Worm (Caenorhabditis elegans) whole organism, late embryonic: Measurements from ENCODE around the gene K07F5.8.

Source experiments
- C38D4.7 ChIP-seq: fragments of 200-800 bp; sonication (Bioruptor generic); optimal IDR thresholded peaks from 2 replicates; lab custom pipeline; 2018; ENCODE audit warnings: mild to moderate bottlenecking, missing genetic modification characterization, moderate library complexity, missing compliant biosample characterization
- K09A11.1 ChIP-seq: sonication (generic microtip); optimal IDR thresholded peaks from 2 replicates; lab custom pipeline; 2017; ENCODE audit warnings: antibody characterized with exemption, mild to moderate bottlenecking, missing genetic modification characterization, missing compliant biosample characterization; ENCODE audit not compliant: insufficient read depth
- T23F11.4 ChIP-seq: fragments of 200-800 bp; sonication (Bioruptor generic); optimal IDR thresholded peaks from 2 replicates; lab custom pipeline; 2018; ENCODE audit warnings: mild to moderate bottlenecking, missing genetic modification characterization, missing compliant biosample characterization
- Y22D7AL.16 ChIP-seq: sonication (generic microtip); optimal IDR thresholded peaks from 2 replicates; lab custom pipeline; 2016; ENCODE audit warnings: missing genetic modification characterization, missing compliant biosample characterization
- ahr-1 ChIP-seq: sonication (generic microtip); optimal IDR thresholded peaks from 2 replicates; lab custom pipeline; 2016; ENCODE audit warnings: missing genetic modification characterization, missing compliant biosample characterization
- ama-1 ChIP-seq: fragments of 150-350 bp; optimal IDR thresholded peaks from 2 replicates; lab custom pipeline; 2014
- ceh-24 ChIP-seq: sonication (generic microtip); optimal IDR thresholded peaks from 2 replicates; lab custom pipeline; 2016; ENCODE audit warnings: mild to moderate bottlenecking, missing genetic modification characterization, missing compliant biosample characterization
- ceh-30 ChIP-seq: fragments of 150-350 bp; optimal IDR thresholded peaks from 2 replicates; lab custom pipeline; 2014; ENCODE audit warnings: missing biosample characterization, missing genetic modification characterization
- ceh-34 ChIP-seq: sonication (generic microtip); optimal IDR thresholded peaks from 2 replicates; lab custom pipeline; 2016; ENCODE audit warnings: mild to moderate bottlenecking, missing genetic modification characterization, missing compliant biosample characterization
- ceh-48 ChIP-seq: sonication (generic microtip); optimal IDR thresholded peaks from 2 replicates; lab custom pipeline; 2016; ENCODE audit warnings: missing genetic modification characterization, inconsistent platforms, missing compliant biosample characterization
- ceh-9 ChIP-seq: sonication (generic microtip); optimal IDR thresholded peaks from 2 replicates; lab custom pipeline; 2016; ENCODE audit warnings: mild to moderate bottlenecking, missing genetic modification characterization, inconsistent platforms, missing compliant biosample characterization
- che-1 ChIP-seq: sonication (generic microtip); optimal IDR thresholded peaks from 2 replicates; lab custom pipeline; 2016; ENCODE audit warnings: mild to moderate bottlenecking, missing genetic modification characterization, missing compliant biosample characterization
- dve-1 ChIP-seq: sonication (generic microtip); optimal IDR thresholded peaks from 2 replicates; lab custom pipeline; 2017; ENCODE audit warnings: antibody characterized with exemption, mild to moderate bottlenecking, missing genetic modification characterization, missing compliant biosample characterization
- elt-4 ChIP-seq: sonication (generic microtip); optimal IDR thresholded peaks from 2 replicates; lab custom pipeline; 2016; ENCODE audit warnings: missing genetic modification characterization, missing compliant biosample characterization
- fkh-10 ChIP-seq: fragments of 150-350 bp; optimal IDR thresholded peaks from 2 replicates; lab custom pipeline; 2014; ENCODE audit warnings: missing biosample characterization, missing genetic modification reagents, missing genetic modification characterization
- hlh-13 ChIP-seq: fragments of 200-800 bp; sonication (Bioruptor generic); optimal IDR thresholded peaks from 2 replicates; lab custom pipeline; 2018; ENCODE audit warnings: mild to moderate bottlenecking, missing genetic modification characterization, missing compliant biosample characterization
- hlh-30 ChIP-seq: sonication (generic microtip); optimal IDR thresholded peaks from 2 replicates; lab custom pipeline; 2017; ENCODE audit warnings: antibody characterized with exemption, missing genetic modification characterization, missing compliant biosample characterization; ENCODE audit not compliant: insufficient read depth
- hlh-6 ChIP-seq: sonication (generic microtip); optimal IDR thresholded peaks from 2 replicates; lab custom pipeline; 2016; ENCODE audit warnings: missing genotype, missing genetic modification characterization, missing compliant biosample characterization
- hlh-8 ChIP-seq: sonication (generic microtip); optimal IDR thresholded peaks from 2 replicates; lab custom pipeline; 2016; ENCODE audit warnings: missing genotype, missing genetic modification characterization, missing compliant biosample characterization
- lin-11 ChIP-seq: fragments of 200-800 bp; sonication (Bioruptor generic); optimal IDR thresholded peaks from 2 replicates; lab custom pipeline; 2018; ENCODE audit warnings: mild to moderate bottlenecking, missing genetic modification characterization, missing compliant biosample characterization
- mec-3 ChIP-seq: sonication (generic microtip); optimal IDR thresholded peaks from 2 replicates; lab custom pipeline; 2016; ENCODE audit warnings: borderline replicate concordance, missing genetic modification characterization, missing compliant biosample characterization
- nhr-11 ChIP-seq: fragments of 150-350 bp; optimal IDR thresholded peaks from 2 replicates; lab custom pipeline; 2014; ENCODE audit warnings: missing biosample characterization, missing genetic modification characterization
- pag-3 ChIP-seq: sonication (generic microtip); optimal IDR thresholded peaks from 2 replicates; lab custom pipeline; 2016; ENCODE audit warnings: missing compliant biosample characterization, missing genetic modification characterization, borderline replicate concordance
- pat-9 ChIP-seq: fragments of 200-800 bp; sonication (Bioruptor generic); optimal IDR thresholded peaks from 2 replicates; lab custom pipeline; 2018; ENCODE audit warnings: mild to moderate bottlenecking, missing genetic modification characterization, moderate library complexity, missing compliant biosample characterization
- pha-2 ChIP-seq: sonication (generic microtip); optimal IDR thresholded peaks from 2 replicates; lab custom pipeline; 2017; ENCODE audit warnings: mild to moderate bottlenecking, missing genetic modification characterization, missing compliant biosample characterization
- pqm-1 ChIP-seq: sonication (generic microtip); optimal IDR thresholded peaks from 2 replicates; lab custom pipeline; 2016; ENCODE audit warnings: missing genetic modification characterization, missing compliant biosample characterization
- pros-1 ChIP-seq: fragments of 150-350 bp; optimal IDR thresholded peaks from 2 replicates; lab custom pipeline; 2014; ENCODE audit warnings: missing biosample characterization, missing genetic modification reagents, missing genetic modification characterization
- rnt-1 ChIP-seq: sonication (generic microtip); optimal IDR thresholded peaks from 2 replicates; lab custom pipeline; 2016; ENCODE audit warnings: missing genetic modification characterization, missing compliant biosample characterization
- sdc-2 ChIP-seq: sonication (generic microtip); optimal IDR thresholded peaks from 2 replicates; lab custom pipeline; 2016; ENCODE audit warnings: missing genotype, missing genetic modification characterization, missing compliant biosample characterization
- sox-2 ChIP-seq: fragments of 200-800 bp; sonication (Bioruptor generic); IDR thresholded peaks from 2 replicates; pipeline ENCODE4 v1.3.6; 2022; ENCODE audit warnings: missing genetic modification reagents, missing genetic modification characterization, missing compliant biosample characterization
- unc-3 ChIP-seq, 2 experiments: fragments of 200-800 bp in 1 of 2; sonication (Bioruptor generic) in 1 of 2; sonication (generic microtip) in 1 of 2; conservative IDR thresholded peaks in 1 of 2; optimal IDR thresholded peaks in 1 of 2; 2 replicates each; pipeline versions ENCODE4 v1.3.6 to Lab custom; 2016 to 2022; ENCODE audit warnings: missing compliant biosample characterization in 2 of 2, missing genetic modification characterization in 2 of 2, missing genetic modification reagents in 1 of 2
- unc-42 ChIP-seq: sonication (generic microtip); optimal IDR thresholded peaks from 2 replicates; lab custom pipeline; 2016; ENCODE audit warnings: missing genotype, missing genetic modification characterization, missing compliant biosample characterization
- unc-55 ChIP-seq: sonication (generic microtip); optimal IDR thresholded peaks from 2 replicates; lab custom pipeline; 2017; ENCODE audit warnings: missing biosample characterization, missing genetic modification reagents, missing genetic modification characterization
- unc-86 ChIP-seq: sonication (generic microtip); optimal IDR thresholded peaks from 2 replicates; lab custom pipeline; 2016; ENCODE audit warnings: missing genetic modification characterization, missing compliant biosample characterization
- zip-5 ChIP-seq: sonication (generic microtip); optimal IDR thresholded peaks from 2 replicates; lab custom pipeline; 2016; ENCODE audit warnings: missing genetic modification characterization, missing compliant biosample characterization

K07F5.8 gene

DNA sequence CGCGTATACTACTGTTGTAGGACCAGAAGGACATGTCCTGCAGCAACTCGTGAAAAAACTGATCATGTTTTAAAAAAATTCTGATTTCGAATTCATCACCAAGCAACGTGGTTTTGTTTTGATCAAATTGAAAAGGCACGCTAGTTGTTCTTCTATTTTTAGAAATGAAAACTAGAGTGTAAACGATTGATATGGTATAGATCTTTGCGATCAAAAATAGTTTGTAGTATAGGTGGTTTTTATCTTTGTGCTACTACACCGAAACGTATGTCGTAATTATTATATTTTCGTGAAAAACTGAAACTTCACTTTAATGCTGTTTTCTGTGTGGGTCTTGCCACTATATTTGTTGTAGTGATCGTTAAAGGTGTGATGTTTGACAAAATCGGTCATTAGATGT, 17.3 kb upstream of the K07F5.8 start:
- TF ChIP-seq hlh-30 (tag; lab: Kevin White, UChicago) (no peak), unc-55 (GFP tag; lab: Kevin White, UChicago) (no peak), che-1 (no peak), rnt-1 (tag; lab: Kevin White, UChicago) (no peak), sox-2 (GFP tag; lab: Robert Waterston, UW) (no peak), lin-11 (tag; lab: Kevin White, UChicago) (no peak), nhr-11 (tag; lab: Kevin White, UChicago) (no peak), K09A11.1 (tag; lab: Kevin White, UChicago) (no peak), pat-9 (no peak), dve-1 (tag; lab: Kevin White, UChicago) (no peak), unc-42 (tag; lab: Kevin White, UChicago) (no peak), pros-1 (tag; lab: Kevin White, UChicago) (no peak)

DNA sequence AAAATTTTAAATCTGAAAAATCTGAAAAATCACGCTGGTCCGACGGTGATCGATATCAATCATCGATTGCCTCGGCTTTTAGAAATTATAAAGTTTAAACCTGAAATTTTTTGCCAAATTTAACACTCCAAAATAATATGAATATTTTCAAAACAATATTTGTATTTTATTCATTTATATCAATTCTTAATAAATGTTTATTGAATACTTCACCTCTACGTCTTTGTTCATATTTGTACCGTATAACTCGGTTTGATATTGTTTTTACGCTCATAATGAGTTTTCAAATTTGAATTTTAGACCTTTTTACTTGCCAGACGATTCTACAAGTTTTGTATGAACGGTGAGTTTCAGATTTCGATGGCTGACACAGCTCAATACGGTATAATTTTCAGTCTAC, 15.3 kb upstream of the K07F5.8 start, which contains the start of the genes K07F5.15 and K07F5.22:
TSS of gene K07F5.15 (plus strand) at position 301 of the 400 bp plus-strand sequence.
TSS of gene K07F5.22 (plus strand) at position 301 of the 400 bp plus-strand sequence.
- TF ChIP-seq hlh-8 (tag; lab: Kevin White, UChicago) (no peak), che-1 (no peak), pag-3 (tag; lab: Kevin White, UChicago) (no peak), dve-1 (tag; lab: Kevin White, UChicago) (no peak), hlh-13 (GFP tag; lab: Kevin White, UChicago) (no peak), Y22D7AL.16 (tag; lab: Kevin White, UChicago) (no peak), sdc-2 (tag; lab: Kevin White, UChicago) (no peak), unc-86 (tag; lab: Kevin White, UChicago) (no peak), ama-1 (lab: Kevin White, UChicago) (no peak), mec-3 (tag; lab: Kevin White, UChicago) (no peak), T23F11.4 (GFP tag; lab: Kevin White, UChicago) (no peak), C38D4.7 (GFP tag; lab: Kevin White, UChicago) (no peak)

DNA sequence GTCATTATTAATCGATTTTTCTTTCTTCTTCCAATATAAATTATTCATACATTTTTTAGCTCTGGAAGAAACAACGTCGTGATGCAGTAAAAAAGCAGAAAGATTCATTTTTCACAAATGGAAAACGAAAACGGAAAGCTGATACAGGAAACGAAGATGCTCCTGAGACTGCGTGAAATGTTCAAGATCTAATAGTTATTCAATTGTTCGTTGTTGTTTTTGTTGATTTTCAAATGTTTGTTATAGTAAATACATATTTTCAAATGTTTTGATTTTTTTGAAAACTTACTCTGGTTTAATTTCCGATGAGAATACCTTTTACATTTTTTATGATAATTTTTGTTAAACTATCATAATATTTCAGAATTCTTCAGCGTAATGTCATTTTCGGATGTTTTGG, 14.3 kb upstream of the K07F5.8 start, which contains the start of gene K07F5.16:
TSS of gene K07F5.16 (plus strand) at position 301 of the 400 bp plus-strand sequence.
- TF ChIP-seq ceh-34 (tag; lab: Kevin White, UChicago): no peak
- TF ChIP-seq unc-42 (tag; lab: Kevin White, UChicago): no peak
- no peak for TF ChIP-seq rnt-1 (tag; lab: Kevin White, UChicago)
- no peak for TF ChIP-seq ceh-48
- TF ChIP-seq ceh-30 (tag; lab: Kevin White, UChicago): no peak
- no peak for TF ChIP-seq pha-2 (tag; lab: Kevin White, UChicago)
- TF ChIP-seq pros-1 (tag; lab: Kevin White, UChicago): no peak
- no peak for TF ChIP-seq ahr-1 (tag; lab: Kevin White, UChicago)
- TF ChIP-seq T23F11.4 (GFP tag; lab: Kevin White, UChicago): no peak
- no peak for TF ChIP-seq pqm-1
- no peak for TF ChIP-seq elt-4 (tag; lab: Kevin White, UChicago)
- TF ChIP-seq hlh-8 (tag; lab: Kevin White, UChicago): no peak
- no peak for TF ChIP-seq zip-5 (tag; lab: Kevin White, UChicago)
- TF ChIP-seq hlh-30 (tag; lab: Kevin White, UChicago): no peak
- no peak for TF ChIP-seq ceh-9 (tag; lab: Kevin White, UChicago)
- TF ChIP-seq ceh-24 (tag; lab: Kevin White, UChicago): no peak
- no peak for TF ChIP-seq Y22D7AL.16 (tag; lab: Kevin White, UChicago)

DNA sequence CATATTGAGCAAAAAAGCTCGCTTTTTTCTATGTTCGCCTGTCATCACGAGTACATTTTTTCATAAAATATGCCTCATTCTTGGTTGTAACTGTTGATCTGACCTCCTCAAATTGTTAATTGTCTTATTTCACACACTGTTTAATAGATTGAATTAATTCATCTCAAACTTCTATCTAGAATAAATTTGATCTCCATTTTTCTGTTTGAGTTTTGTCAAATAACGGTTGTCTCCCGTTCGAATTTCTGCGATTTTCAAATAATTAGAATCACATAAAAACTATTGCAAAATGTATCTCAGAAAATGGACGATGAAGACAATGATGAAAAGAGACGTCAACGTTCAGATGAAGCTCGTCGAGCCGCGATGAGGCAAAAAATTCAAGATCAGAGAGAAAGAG, 12.4 kb upstream of the K07F5.8 start, which contains the start of gene K07F5.14:
TSS of gene K07F5.14 (plus strand) at position 301 of the 400 bp plus-strand sequence.
- TF ChIP-seq hlh-6 (tag; lab: Kevin White, UChicago) (no peak), fkh-10 (GFP tag; lab: Kevin White, UChicago) (no peak), T23F11.4 (GFP tag; lab: Kevin White, UChicago) (no peak), unc-3 (GFP tag; conservative IDR thresholded peaks at IDR 0.05; lab: Robert Waterston, UW) (no peak), unc-3 (tag; optimal IDR thresholded peaks at IDR 0.05; lab: Kevin White, UChicago) (no peak)
